Worm (Caenorhabditis elegans) whole organism, L4 larva: ENCODE measurements around the gene bicd-1.

Experiments used
- Y5F2A.4 ChIP-seq: fragments of 200-800 bp; sonication (Bioruptor generic); optimal IDR thresholded peaks from 2 replicates; lab custom pipeline; 2018; ENCODE audit warnings: mild to moderate bottlenecking, missing genetic modification characterization, missing compliant biosample characterization
- ceh-82 ChIP-seq: sonication (generic microtip); optimal IDR thresholded peaks from 2 replicates; lab custom pipeline; 2017; ENCODE audit warnings: missing biosample characterization, missing genetic modification characterization
- dmd-8 ChIP-seq: fragments of 200-800 bp; sonication (Bioruptor generic); IDR thresholded peaks from 2 replicates; pipeline ENCODE4 v1.3.6; 2022; ENCODE audit warnings: missing genetic modification characterization, missing compliant biosample characterization
- duxl-1 ChIP-seq: sonication (generic microtip); optimal IDR thresholded peaks from 2 replicates; lab custom pipeline; 2016; ENCODE audit warnings: mild to moderate bottlenecking, missing genetic modification characterization, moderate library complexity, missing compliant biosample characterization; ENCODE audit not compliant: poor library complexity
- lin-13 ChIP-seq: fragments of 150-350 bp; optimal IDR thresholded peaks from 2 replicates; lab custom pipeline; 2014; ENCODE audit warnings: missing biosample characterization, missing genetic modification reagents, missing genetic modification characterization
- nhr-25 ChIP-seq: sonication (generic microtip); optimal IDR thresholded peaks from 2 replicates; lab custom pipeline; 2017; ENCODE audit warnings: missing genetic modification characterization, mild to moderate bottlenecking, missing compliant biosample characterization, antibody characterized with exemption, moderate library complexity, borderline replicate concordance; ENCODE audit not compliant: insufficient read depth
- skn-1 ChIP-seq: fragments of 150-350 bp; optimal IDR thresholded peaks from 2 replicates; lab custom pipeline; 2014; ENCODE audit warnings: missing biosample characterization, missing genetic modification characterization

- TF ChIP-seq ceh-82 (tag; lab: Kevin White, UChicago) (no peak), Y5F2A.4 (GFP tag; lab: Kevin White, UChicago) (no peak), nhr-25 (tag; lab: Kevin White, UChicago) (no peak), skn-1 (tag; lab: Kevin White, UChicago) (no peak), dmd-8 (GFP tag; lab: Robert Waterston, UW) (no peak), duxl-1 (tag; lab: Kevin White, UChicago) (no peak), lin-13 (GFP tag; lab: Kevin White, UChicago) (no peak)
These were observed 25.2 kb upstream of the bicd-1 start, which contains the start of gene F38A5.6 for ce11 chrIV:6597298-6597697.
